Fruit fly (Drosophila melanogaster) S2 (cell line): ENCODE data around the gene CG11791.

Experiments used
- CG8478 ChIP-seq: fragments of >200 bp; optimal IDR thresholded peaks from 2 replicates; lab custom pipeline; 2018
- CTCF ChIP-seq, 2 experiments: fragments of >200 bp; optimal IDR thresholded peaks; 2 replicates each; lab custom pipeline; 2018

DNA sequence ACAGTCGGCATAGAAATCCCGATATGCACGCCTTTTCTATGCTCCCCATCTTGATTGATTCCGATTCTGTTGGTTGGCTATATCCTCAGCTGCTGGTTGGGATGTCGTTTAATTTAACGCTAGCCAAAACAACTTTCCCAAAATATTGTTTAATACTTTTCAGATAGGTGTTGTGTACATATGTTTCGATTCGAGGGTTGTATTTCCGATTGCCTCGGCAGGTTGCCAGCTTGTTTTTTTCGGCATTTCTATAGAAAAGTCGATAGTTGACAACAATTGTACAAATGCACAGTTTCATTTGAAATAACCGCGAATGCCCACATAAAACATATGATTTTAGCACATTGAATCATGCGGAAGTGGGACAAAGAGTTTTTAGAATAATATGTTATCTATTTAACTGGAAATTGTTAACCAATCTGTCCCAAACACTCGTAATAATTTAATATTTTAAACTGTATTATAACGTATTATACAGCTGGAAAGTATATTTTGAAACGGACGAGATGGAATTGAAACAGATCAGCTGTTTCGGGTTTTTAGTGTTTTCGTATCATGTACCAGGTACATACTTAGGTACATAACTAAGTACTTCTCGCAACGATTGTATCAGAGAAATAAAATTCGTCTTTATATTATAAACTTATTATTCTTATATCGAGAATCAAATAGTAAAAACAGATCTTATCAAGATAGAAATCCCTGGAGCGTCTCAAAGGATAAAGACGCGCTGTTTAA, 5.2 kb downstream of the CG11791 start, which contains the start of gene CG31109:
- TF ChIP-seq CG8478 (lab: Kevin White, UChicago) = no peak
- TF ChIP-seq CTCF (optimal IDR thresholded peaks at IDR 0.05; lab: Kevin White, UChicago) = no peak
